Worm (Caenorhabditis elegans): Measurements from ENCODE around the gene F54C9.9.

Gene F54C9.9

ce11 chrII:8625163-8625562 is 47.3 kb downstream of the F54C9.9 start, which contains the start of gene sptf-2:
sptf-2 (plus strand) TSS chrII:8625459.
- TF ChIP-seq D2030.7 (GFP tag; IDR thresholded peaks at IDR 0.05) (no peak), ztf-3 (GFP tag; optimal IDR thresholded peaks at IDR 0.05) (no peak), hrde-1 (tag; optimal IDR thresholded peaks at IDR 0.05; ENCODE audit: borderline replicate concordance) (no peak), atf-7 (tag; optimal IDR thresholded peaks at IDR 0.05) (peak; percentile 25), egl-18 (GFP tag; IDR thresholded peaks at IDR 0.05) (no peak), unc-130 (GFP tag; optimal IDR thresholded peaks at IDR 0.05) (no peak), F57A8.1 (GFP tag; optimal IDR thresholded peaks at IDR 0.05) (no peak), Y79H2A.3 (GFP tag; conservative IDR thresholded peaks at IDR 0.05) (no peak), hmg-1.2 (GFP tag; IDR thresholded peaks at IDR 0.05) (peak; percentile 16; the same call in 1 of the 2 replicates), dpl-1 (GFP tag; optimal IDR thresholded peaks at IDR 0.05) (no peak), snpc-4 (GFP tag; optimal IDR thresholded peaks at IDR 0.05) (no peak), snpc-4 (tag; optimal IDR thresholded peaks at IDR 0.05) (no peak), bed-2 (GFP tag; IDR thresholded peaks at IDR 0.05) (no peak), Y67H2A.10 (GFP tag; conservative IDR thresholded peaks at IDR 0.05) (no peak), tbx-9 (tag; optimal IDR thresholded peaks at IDR 0.05; ENCODE audit: borderline replicate concordance) (no peak), nhr-120 (GFP tag; IDR thresholded peaks at IDR 0.05) (no peak), nhr-80 (tag; optimal IDR thresholded peaks at IDR 0.05) (peak; percentile 99), egl-44 (GFP tag; IDR thresholded peaks at IDR 0.05) (no peak), sptf-2 (GFP tag; optimal IDR thresholded peaks at IDR 0.05) (peak; percentile 99), ets-4 (GFP tag; optimal IDR thresholded peaks at IDR 0.05) (peak; percentile 70), aptf-3 (GFP tag; IDR thresholded peaks at IDR 0.05) (no peak), nhr-27 (tag; optimal IDR thresholded peaks at IDR 0.05) (no peak), repo-1 (tag; optimal IDR thresholded peaks at IDR 0.05) (no peak), cebp-1 (GFP tag; IDR thresholded peaks at IDR 0.05) (no peak), cebp-1 (tag; optimal IDR thresholded peaks at IDR 0.05) (no peak), lin-35 (GFP tag; optimal IDR thresholded peaks at IDR 0.05) (no peak), him-1 (tag; optimal IDR thresholded peaks at IDR 0.05) (no peak), tbp1 (GFP tag; optimal IDR thresholded peaks at IDR 0.05) (no peak), aptf-2 (GFP tag; conservative IDR thresholded peaks at IDR 0.05) (no peak), ztf-6 (GFP tag; IDR thresholded peaks at IDR 0.05) (no peak), ztf-22 (GFP tag; optimal IDR thresholded peaks at IDR 0.05) (peak; percentile 23), ceh-40 (GFP tag; IDR thresholded peaks at IDR 0.05) (0 out of 2 replicates have a peak, but pooled peaks have one; percentile 4), xnd-1 (tag; optimal IDR thresholded peaks at IDR 0.05) (no peak), lsy-27 (tag; optimal IDR thresholded peaks at IDR 0.05; ENCODE audit: borderline replicate concordance, insufficient read depth) (no peak), zfh-2 (GFP tag; conservative IDR thresholded peaks at IDR 0.05) (no peak), lin-40 (tag; optimal IDR thresholded peaks at IDR 0.05) (no peak), Y95B8A.8 (GFP tag; IDR thresholded peaks at IDR 0.05) (no peak), F52B5.7 (tag; optimal IDR thresholded peaks at IDR 0.05) (no peak), ztf-18 (tag; optimal IDR thresholded peaks at IDR 0.05) (no peak), somi-1 (GFP tag; optimal IDR thresholded peaks at IDR 0.05) (no peak), ztf-28 (GFP tag; IDR thresholded peaks at IDR 0.05) (no peak), F22D6.2 (tag; optimal IDR thresholded peaks at IDR 0.05) (no peak), ccch-3 (GFP tag; optimal IDR thresholded peaks at IDR 0.05) (no peak), fkh-3 (tag; optimal IDR thresholded peaks at IDR 0.05) (no peak)
